Worm (Caenorhabditis elegans) whole organism, L4 larva: Measurements from ENCODE around the gene dnc-3.

Experiments
- D1046.2 ChIP-seq: fragments of 200-800 bp; sonication (Bioruptor generic); IDR thresholded peaks from 2 replicates; pipeline ENCODE4 v1.3.6; 2022; ENCODE audit warnings: missing genetic modification characterization, missing compliant biosample characterization
- F10B5.3 ChIP-seq: sonication (generic microtip); optimal IDR thresholded peaks from 2 replicates; lab custom pipeline; 2016; ENCODE audit warnings: mild to moderate bottlenecking, missing genetic modification characterization, missing compliant biosample characterization
- F37D6.2 ChIP-seq: sonication (generic microtip); optimal IDR thresholded peaks from 2 replicates; lab custom pipeline; 2016; ENCODE audit warnings: mild to moderate bottlenecking, missing genetic modification characterization, missing compliant biosample characterization
- F44E2.7 ChIP-seq: fragments of 200-800 bp; sonication (Bioruptor generic); IDR thresholded peaks from 2 replicates; pipeline ENCODE4 v2.1.2; 2022; ENCODE audit warnings: missing genetic modification characterization, missing compliant biosample characterization
- F49E8.2 ChIP-seq: sonication (generic microtip); optimal IDR thresholded peaks from 2 replicates; lab custom pipeline; 2016; ENCODE audit warnings: missing compliant biosample characterization, mild to moderate bottlenecking, missing genetic modification characterization, borderline replicate concordance
- R02D3.7 ChIP-seq: fragments of 150-350 bp; sonication (generic microtip); optimal IDR thresholded peaks from 3 replicates; lab custom pipeline; 2014; ENCODE audit warnings: missing biosample characterization, missing genetic modification characterization
- ZK546.5 ChIP-seq, 2 experiments: sonication (generic microtip); optimal IDR thresholded peaks; 2 replicates each; lab custom pipeline; 2017; ENCODE audit warnings: missing biosample characterization in 2 of 2, missing genetic modification characterization in 2 of 2
- ama-1 ChIP-seq: fragments of 150-350 bp; optimal IDR thresholded peaks from 2 replicates; lab custom pipeline; 2014; ENCODE audit warnings: inconsistent platforms, mixed read lengths
- ceh-20 ChIP-seq: fragments of 200-800 bp; sonication (Bioruptor generic); IDR thresholded peaks from 2 replicates; pipeline ENCODE4 v1.3.6; 2022; ENCODE audit warnings: missing genetic modification reagents, missing genetic modification characterization, missing compliant biosample characterization
- ceh-28 ChIP-seq: fragments of 150-350 bp; optimal IDR thresholded peaks from 2 replicates; lab custom pipeline; 2014; ENCODE audit warnings: missing biosample characterization, missing genetic modification reagents, missing genetic modification characterization
- ceh-44 ChIP-seq: fragments of 200-800 bp; sonication (Bioruptor generic); IDR thresholded peaks from 2 replicates; pipeline ENCODE4 v1.3.6; 2022; ENCODE audit warnings: missing genetic modification reagents, missing genetic modification characterization, missing compliant biosample characterization
- ceh-62 ChIP-seq: sonication (generic microtip); optimal IDR thresholded peaks from 2 replicates; lab custom pipeline; 2017; ENCODE audit warnings: missing biosample characterization, missing genetic modification characterization
- ces-1 ChIP-seq: fragments of 150-350 bp; sonication (generic microtip); optimal IDR thresholded peaks from 4 replicates; lab custom pipeline; 2014; ENCODE audit warnings: missing biosample characterization, missing genetic modification reagents, missing genetic modification characterization
- cey-2 ChIP-seq: sonication (generic microtip); optimal IDR thresholded peaks from 3 replicates; lab custom pipeline; 2017; ENCODE audit warnings: missing genetic modification characterization, mild to moderate bottlenecking, missing compliant biosample characterization, antibody characterized with exemption, borderline replicate concordance; ENCODE audit not compliant: insufficient read depth
- daf-16 ChIP-seq, 3 experiments: sonication (generic microtip); optimal IDR thresholded peaks; 2 replicates each; lab custom pipeline; 2016 to 2017; ENCODE audit warnings: missing genetic modification characterization in 3 of 3, missing genetic modification reagents in 3 of 3, mild to moderate bottlenecking in 2 of 3, missing compliant biosample characterization in 2 of 3, missing biosample characterization in 1 of 3, moderate library complexity in 1 of 3
- daf-19 ChIP-seq: fragments of 200-800 bp; sonication (Bioruptor generic); conservative IDR thresholded peaks from 2 replicates; pipeline ENCODE4 v1.3.6; 2022; ENCODE audit warnings: missing genetic modification characterization, missing compliant biosample characterization
- dmd-8 ChIP-seq: fragments of 200-800 bp; sonication (Bioruptor generic); IDR thresholded peaks from 2 replicates; pipeline ENCODE4 v1.3.6; 2022; ENCODE audit warnings: missing genetic modification characterization, missing compliant biosample characterization
- dmd-9 ChIP-seq: fragments of 200-800 bp; sonication (Bioruptor generic); IDR thresholded peaks from 2 replicates; pipeline ENCODE4 v1.3.6; 2022; ENCODE audit warnings: missing genetic modification reagents, missing genetic modification characterization, missing compliant biosample characterization
- dpl-1 ChIP-seq: fragments of 150-350 bp; optimal IDR thresholded peaks from 2 replicates; lab custom pipeline; 2014; ENCODE audit warnings: missing biosample characterization, missing genetic modification reagents, missing genetic modification characterization
- egl-43 ChIP-seq: fragments of 200-800 bp; sonication (Bioruptor generic); IDR thresholded peaks from 2 replicates; pipeline ENCODE4 v1.3.6; 2022; ENCODE audit warnings: missing genetic modification reagents, missing genetic modification characterization, missing compliant biosample characterization
- fkh-10 ChIP-seq: fragments of 150-350 bp; optimal IDR thresholded peaks from 2 replicates; lab custom pipeline; 2014; ENCODE audit warnings: missing biosample characterization, missing genetic modification reagents, missing genetic modification characterization
- fos-1 ChIP-seq: fragments of 150-350 bp; optimal IDR thresholded peaks from 2 replicates; lab custom pipeline; 2014; ENCODE audit warnings: missing biosample characterization, missing genetic modification characterization
- gei-8 ChIP-seq: fragments of 200-800 bp; sonication (Bioruptor generic); optimal IDR thresholded peaks from 2 replicates; lab custom pipeline; 2018; ENCODE audit warnings: mild to moderate bottlenecking, missing genetic modification characterization, missing compliant biosample characterization
- hlh-30 ChIP-seq: sonication (generic microtip); optimal IDR thresholded peaks from 2 replicates; lab custom pipeline; 2017; ENCODE audit warnings: antibody characterized with exemption, mild to moderate bottlenecking, missing genetic modification characterization, missing compliant biosample characterization; ENCODE audit not compliant: insufficient read depth
- lin-13 ChIP-seq: fragments of 150-350 bp; optimal IDR thresholded peaks from 2 replicates; lab custom pipeline; 2014; ENCODE audit warnings: missing biosample characterization, missing genetic modification reagents, missing genetic modification characterization
- lin-15B ChIP-seq: fragments of 150-350 bp; sonication (generic microtip); optimal IDR thresholded peaks from 3 replicates; lab custom pipeline; 2014; ENCODE audit warnings: missing biosample characterization, missing genetic modification characterization
- lin-39 ChIP-seq: fragments of 150-350 bp; optimal IDR thresholded peaks from 2 replicates; lab custom pipeline; 2014; ENCODE audit warnings: missing biosample characterization, missing genetic modification reagents, missing genetic modification characterization
- lir-3 ChIP-seq: sonication (generic microtip); optimal IDR thresholded peaks from 2 replicates; lab custom pipeline; 2016; ENCODE audit warnings: mild to moderate bottlenecking, missing genetic modification characterization, missing compliant biosample characterization
- madf-9 ChIP-seq: fragments of 200-800 bp; sonication (Bioruptor generic); conservative IDR thresholded peaks from 2 replicates; pipeline ENCODE4 v1.3.6; 2022; ENCODE audit warnings: missing genetic modification reagents, missing genetic modification characterization, missing compliant biosample characterization
- mdl-1 ChIP-seq, 2 experiments: fragments of 150-350 bp in 1 of 2; sonication (generic microtip) in 1 of 2; optimal IDR thresholded peaks; 2 replicates each; lab custom pipeline; 2014 to 2017; ENCODE audit warnings: missing biosample characterization in 2 of 2, missing genetic modification characterization in 2 of 2
- mdt-29 ChIP-seq: fragments of 200-800 bp; sonication (Bioruptor generic); IDR thresholded peaks from 2 replicates; pipeline ENCODE4 v1.3.6; 2022; ENCODE audit warnings: missing genetic modification reagents, missing genetic modification characterization, missing compliant biosample characterization
- mep-1 ChIP-seq: fragments of 150-350 bp; sonication (generic microtip); optimal IDR thresholded peaks from 3 replicates; lab custom pipeline; 2014; ENCODE audit warnings: missing biosample characterization, missing genetic modification characterization
- mes-2 ChIP-seq: sonication (generic microtip); optimal IDR thresholded peaks from 2 replicates; lab custom pipeline; 2016; ENCODE audit warnings: missing genotype, mild to moderate bottlenecking, missing genetic modification characterization, missing compliant biosample characterization; ENCODE audit not compliant: poor library complexity, severe bottlenecking
- mxl-2 ChIP-seq: fragments of 200-800 bp; sonication (Bioruptor generic); conservative IDR thresholded peaks from 2 replicates; pipeline ENCODE4 v1.3.6; 2022; ENCODE audit warnings: missing genetic modification reagents, missing genetic modification characterization, missing compliant biosample characterization
- mxl-3 ChIP-seq: fragments of 200-800 bp; sonication (Bioruptor generic); optimal IDR thresholded peaks from 2 replicates; lab custom pipeline; 2018; ENCODE audit warnings: mild to moderate bottlenecking, missing genetic modification characterization, missing compliant biosample characterization
- nhr-111 ChIP-seq: fragments of 200-800 bp; sonication (Bioruptor generic); optimal IDR thresholded peaks from 2 replicates; lab custom pipeline; 2018; ENCODE audit warnings: mild to moderate bottlenecking, missing genetic modification characterization, missing compliant biosample characterization
- nhr-25 ChIP-seq: sonication (generic microtip); optimal IDR thresholded peaks from 2 replicates; lab custom pipeline; 2017; ENCODE audit warnings: missing genetic modification characterization, mild to moderate bottlenecking, missing compliant biosample characterization, antibody characterized with exemption, moderate library complexity, borderline replicate concordance; ENCODE audit not compliant: insufficient read depth
- nhr-28 ChIP-seq: fragments of 150-350 bp; optimal IDR thresholded peaks from 2 replicates; lab custom pipeline; 2014; ENCODE audit warnings: missing biosample characterization, missing genetic modification characterization
- nhr-76 ChIP-seq: fragments of 150-350 bp; optimal IDR thresholded peaks from 2 replicates; lab custom pipeline; 2014; ENCODE audit warnings: missing biosample characterization, missing genetic modification characterization
- pha-4 ChIP-seq, 2 experiments: fragments of 150-350 bp in 1 of 2; fragments of 200-800 bp in 1 of 2; sonication (Bioruptor generic) in 1 of 2; IDR thresholded peaks in 1 of 2; optimal IDR thresholded peaks in 1 of 2; 2 replicates each; pipeline versions ENCODE4 v1.3.6 to Lab custom; 2014 to 2022; ENCODE audit warnings: missing genetic modification characterization in 2 of 2, missing genetic modification reagents in 2 of 2, missing biosample characterization in 1 of 2, missing compliant biosample characterization in 1 of 2
- set-16 ChIP-seq: fragments of 200-800 bp; sonication (Bioruptor generic); IDR thresholded peaks from 2 replicates; pipeline ENCODE4 v1.3.6; 2022; ENCODE audit warnings: missing genetic modification reagents, missing genetic modification characterization, missing compliant biosample characterization
- snpc-1.2 ChIP-seq: fragments of 200-800 bp; sonication (Bioruptor generic); IDR thresholded peaks from 2 replicates; pipeline ENCODE4 v1.3.6; 2022; ENCODE audit warnings: missing genetic modification reagents, missing genetic modification characterization, missing compliant biosample characterization
- snpc-4 ChIP-seq: fragments of 150-350 bp; optimal IDR thresholded peaks from 2 replicates; lab custom pipeline; 2014; ENCODE audit warnings: missing biosample characterization, missing genetic modification characterization
- unc-39 ChIP-seq: sonication (generic microtip); optimal IDR thresholded peaks from 2 replicates; lab custom pipeline; 2017; ENCODE audit warnings: missing biosample characterization, missing genetic modification characterization
- zfp-2 ChIP-seq: sonication (generic microtip); optimal IDR thresholded peaks from 2 replicates; lab custom pipeline; 2016; ENCODE audit warnings: mild to moderate bottlenecking, missing genetic modification characterization, missing compliant biosample characterization
- zfp-3 ChIP-seq: fragments of 200-800 bp; sonication (Bioruptor generic); conservative IDR thresholded peaks from 2 replicates; pipeline ENCODE4 v1.3.6; 2022; ENCODE audit warnings: missing genetic modification reagents, missing genetic modification characterization, missing compliant biosample characterization
- zip-11 ChIP-seq: fragments of 200-800 bp; sonication (Bioruptor generic); IDR thresholded peaks from 2 replicates; pipeline ENCODE4 v1.3.6; 2022; ENCODE audit warnings: missing genetic modification characterization, missing compliant biosample characterization
- ztf-11 ChIP-seq: fragments of 150-350 bp; optimal IDR thresholded peaks from 2 replicates; lab custom pipeline; 2014; ENCODE audit warnings: missing biosample characterization, missing genetic modification characterization

dnc-3 gene

ce11 chrII:3518961-3519544, 34.5 kb upstream of the dnc-3 start, which contains the start of gene clec-126 (continued):
- TF ChIP-seq snpc-4 (tag; lab: Kevin White, UChicago) (peak; percentile 12), mdl-1 (tag; optimal IDR thresholded peaks at IDR 0.05; lab: Kevin White, UChicago) (peak in 1 of 2 experiments; percentile 11), R02D3.7 (tag; lab: Kevin White, UChicago) (no peak), mxl-2 (GFP tag; lab: Robert Waterston, UW) (0 out of 2 replicates have a peak, but pooled peaks have one; percentile 12), lin-39 (tag; lab: Kevin White, UChicago) (no peak), lir-3 (tag; lab: Kevin White, UChicago) (peak; percentile 74), cey-2 (peak; percentile 27), nhr-25 (tag; lab: Kevin White, UChicago) (no peak), mdt-29 (GFP tag; lab: Robert Waterston, UW) (0 out of 2 replicates have a peak, but pooled peaks have one; percentile 63), F49E8.2 (tag; lab: Kevin White, UChicago) (peak; percentile 65), lin-13 (GFP tag; lab: Kevin White, UChicago) (peak; percentile 91), ceh-20 (peak; percentile 64), mes-2 (tag; lab: Kevin White, UChicago) (peak; percentile 58), fkh-10 (GFP tag; lab: Kevin White, UChicago) (peak; percentile 30), daf-19 (no peak), F10B5.3 (peak; percentile 48), ceh-28 (tag; lab: Kevin White, UChicago) (no peak), gei-8 (GFP tag; lab: Kevin White, UChicago) (peak; percentile 46), ceh-62 (no peak), snpc-1.2 (GFP tag; lab: Robert Waterston, UW) (peak; percentile 73), lin-15B (no peak), dmd-9 (GFP tag; lab: Robert Waterston, UW) (peak; percentile 78), ama-1 (lab: Kevin White, UChicago) (no peak), nhr-76 (tag; lab: Kevin White, UChicago) (no peak), daf-16 (GFP tag; optimal IDR thresholded peaks at IDR 0.05; lab: Kevin White, UChicago) (peak; percentile 85 to 94), daf-16 (tag; optimal IDR thresholded peaks at IDR 0.05; lab: Kevin White, UChicago) (peak; percentile 96), zfp-2 (tag; lab: Kevin White, UChicago) (peak; percentile 65), hlh-30 (tag; lab: Kevin White, UChicago) (peak; percentile 85), nhr-28 (tag; lab: Kevin White, UChicago) (peak; percentile 54), F44E2.7 (GFP tag; lab: Robert Waterston, UW) (no peak), ZK546.5 (tag; optimal IDR thresholded peaks at IDR 0.05; lab: Kevin White, UChicago) (no peak), ceh-44 (GFP tag; lab: Robert Waterston, UW) (peak; percentile 51; the same call in 1 of the 2 replicates), zfp-3 (GFP tag; lab: Robert Waterston, UW) (0 out of 2 replicates have a peak, but pooled peaks have one; percentile 11), mep-1 (tag; lab: Kevin White, UChicago) (peak; percentile 88), dpl-1 (GFP tag; lab: Kevin White, UChicago) (peak; percentile 47), ztf-11 (no peak), madf-9 (GFP tag; lab: Robert Waterston, UW) (peak; percentile 77), unc-39 (tag; lab: Kevin White, UChicago) (no peak), nhr-111 (GFP tag; lab: Kevin White, UChicago) (peak; percentile 11), fos-1 (tag; lab: Kevin White, UChicago) (no peak), egl-43 (peak; percentile 91), pha-4 (GFP tag; IDR thresholded peaks at IDR 0.05; lab: Robert Waterston, UW) (peak; percentile 74; the same call in 1 of the 2 replicates), pha-4 (tag; optimal IDR thresholded peaks at IDR 0.05; lab: Kevin White, UChicago) (peak; percentile 27), ces-1 (GFP tag; lab: Kevin White, UChicago) (no peak), mxl-3 (peak; percentile 63), dmd-8 (GFP tag; lab: Robert Waterston, UW) (no peak; the same call in 1 of the 2 replicates), D1046.2 (peak; percentile 73; the same call in 1 of the 2 replicates), zip-11 (GFP tag; lab: Robert Waterston, UW) (0 out of 2 replicates have a peak, but pooled peaks have one; percentile 9), set-16 (GFP tag; lab: Robert Waterston, UW) (peak; percentile 43; the same call in 1 of the 2 replicates), F37D6.2 (tag; lab: Kevin White, UChicago) (peak; percentile 63)
